Worm (Caenorhabditis elegans): ENCODE measurements around the gene unc-47.
A peak's percentile ranks its signal among the peaks of the same experiment; 100 is the strongest.

Gene unc-47

DNA sequence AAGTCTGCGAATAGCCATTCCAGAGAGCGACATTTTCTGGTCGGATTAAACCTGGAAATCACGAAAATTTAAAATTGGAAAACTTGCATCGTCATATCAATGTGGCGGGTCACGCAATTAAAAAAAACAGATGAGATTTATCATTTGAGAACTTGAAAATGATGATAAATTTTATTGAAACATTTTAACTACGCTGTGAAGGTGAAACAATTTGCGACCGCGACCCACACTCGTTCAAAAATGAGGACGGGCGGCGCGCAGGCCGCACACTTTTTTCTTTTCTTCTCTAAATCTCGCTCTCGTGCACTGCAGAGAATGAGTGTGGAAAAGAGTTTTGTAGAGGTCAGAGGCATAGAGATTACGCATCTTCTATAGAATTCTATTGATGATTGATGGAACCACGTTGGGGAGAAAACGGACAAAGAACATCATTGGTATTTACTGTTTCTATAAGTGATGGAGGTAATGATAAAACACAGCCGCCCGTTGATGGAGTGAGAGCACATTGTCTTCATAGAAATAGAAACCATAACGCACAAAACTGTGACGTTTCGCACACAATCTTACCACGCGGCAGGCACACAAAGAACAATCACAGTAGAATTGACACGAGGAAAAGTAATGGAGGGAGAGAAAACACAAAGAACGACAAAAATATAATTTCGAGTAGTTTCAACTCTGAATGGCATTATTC is 30.7 kb upstream of the unc-47 start, which contains the start of gene cts-1 (continued):
- no peak for TF ChIP-seq elt-1 (tag; optimal IDR thresholded peaks at IDR 0.05; ENCODE audit: borderline replicate concordance, insufficient read depth)
- TF ChIP-seq ceh-43 (GFP tag; optimal IDR thresholded peaks at IDR 0.05) = no peak
- TF ChIP-seq unc-62 (GFP tag; optimal IDR thresholded peaks at IDR 0.05) = peak; percentile 53
- no peak for TF ChIP-seq blmp-1 (tag; optimal IDR thresholded peaks at IDR 0.05)
- no peak for TF ChIP-seq nhr-76 (tag; optimal IDR thresholded peaks at IDR 0.05)
- peak; percentile 23 for TF ChIP-seq ces-1 (GFP tag; optimal IDR thresholded peaks at IDR 0.05)

DNA sequence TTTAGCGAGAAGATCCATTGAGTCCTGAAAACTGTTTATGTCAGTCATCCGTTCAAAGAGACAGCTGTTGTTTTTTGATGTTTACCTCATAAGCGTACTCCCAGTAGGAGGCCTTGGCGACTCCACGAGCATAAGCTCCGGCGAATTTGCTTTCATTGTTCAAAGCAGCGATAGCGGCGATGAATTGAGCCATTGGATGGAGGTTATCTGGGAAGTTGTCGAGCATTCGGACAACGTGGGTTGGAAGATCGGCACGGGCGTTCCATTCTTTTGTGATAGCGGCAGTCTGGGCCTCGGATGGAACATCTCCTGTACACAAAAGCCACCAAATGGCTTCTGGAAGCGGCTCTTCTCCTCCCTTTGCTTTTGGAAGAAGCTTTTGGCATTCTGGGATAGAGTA is 29.8 kb upstream of the unc-47 start:
- TF ChIP-seq M03D4.4 (tag; optimal IDR thresholded peaks at IDR 0.05) (no peak), elt-1 (tag; optimal IDR thresholded peaks at IDR 0.05; ENCODE audit: borderline replicate concordance, insufficient read depth) (no peak), tbx-8 (GFP tag; optimal IDR thresholded peaks at IDR 0.05) (no peak), unc-39 (tag; optimal IDR thresholded peaks at IDR 0.05) (no peak), sptf-1 (tag; optimal IDR thresholded peaks at IDR 0.05) (no peak), ceh-43 (GFP tag; optimal IDR thresholded peaks at IDR 0.05) (no peak), ceh-39 (tag; optimal IDR thresholded peaks at IDR 0.05) (no peak), ces-1 (GFP tag; optimal IDR thresholded peaks at IDR 0.05) (no peak), nhr-28 (tag; optimal IDR thresholded peaks at IDR 0.05) (no peak), mep-1 (tag; optimal IDR thresholded peaks at IDR 0.05) (no peak), nhr-237 (tag; optimal IDR thresholded peaks at IDR 0.05) (no peak), nhr-2 (tag; optimal IDR thresholded peaks at IDR 0.05) (no peak), mab-5 (tag; optimal IDR thresholded peaks at IDR 0.05) (no peak), cnd-1 (tag; optimal IDR thresholded peaks at IDR 0.05) (no peak), hlh-1 (tag; optimal IDR thresholded peaks at IDR 0.05) (no peak), ham-2 (GFP tag; optimal IDR thresholded peaks at IDR 0.05) (no peak)

DNA sequence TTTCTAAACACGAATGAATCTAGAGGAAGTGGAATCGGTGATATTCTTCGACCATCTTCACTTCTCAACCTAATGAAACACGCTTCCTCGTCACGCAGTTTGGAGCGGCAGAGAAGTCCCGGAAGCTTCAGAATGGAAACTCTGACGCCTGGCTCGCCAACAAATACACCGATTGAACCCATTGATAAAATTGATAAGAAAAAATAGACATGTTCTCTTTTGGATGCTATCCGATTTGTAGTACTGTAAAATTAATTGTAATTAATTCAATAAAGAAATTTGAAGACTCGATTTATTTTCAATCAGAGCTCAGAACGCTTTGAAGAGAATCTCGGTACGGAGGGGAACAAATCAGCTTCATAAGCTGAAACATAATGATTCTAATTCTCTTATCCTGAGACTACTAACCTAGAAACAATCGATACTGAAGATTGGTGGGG is 28.5 kb upstream of the unc-47 start:
- TF ChIP-seq ceh-39 (tag; optimal IDR thresholded peaks at IDR 0.05) = no peak
- no peak for TF ChIP-seq nhr-76 (tag; optimal IDR thresholded peaks at IDR 0.05)
- TF ChIP-seq tbx-8 (GFP tag; optimal IDR thresholded peaks at IDR 0.05) = no peak
- TF ChIP-seq lsy-2 (tag; optimal IDR thresholded peaks at IDR 0.05) = no peak
- TF ChIP-seq mls-2 (tag; optimal IDR thresholded peaks at IDR 0.05) = no peak
- TF ChIP-seq zip-8 (tag; optimal IDR thresholded peaks at IDR 0.05) = no peak
- no peak for TF ChIP-seq unc-62 (GFP tag; optimal IDR thresholded peaks at IDR 0.05)
- no peak for TF ChIP-seq nhr-28 (tag; optimal IDR thresholded peaks at IDR 0.05)
- TF ChIP-seq lin-13 (tag; optimal IDR thresholded peaks at IDR 0.05) = no peak
- TF ChIP-seq cnd-1 (tag; optimal IDR thresholded peaks at IDR 0.05) = no peak

DNA sequence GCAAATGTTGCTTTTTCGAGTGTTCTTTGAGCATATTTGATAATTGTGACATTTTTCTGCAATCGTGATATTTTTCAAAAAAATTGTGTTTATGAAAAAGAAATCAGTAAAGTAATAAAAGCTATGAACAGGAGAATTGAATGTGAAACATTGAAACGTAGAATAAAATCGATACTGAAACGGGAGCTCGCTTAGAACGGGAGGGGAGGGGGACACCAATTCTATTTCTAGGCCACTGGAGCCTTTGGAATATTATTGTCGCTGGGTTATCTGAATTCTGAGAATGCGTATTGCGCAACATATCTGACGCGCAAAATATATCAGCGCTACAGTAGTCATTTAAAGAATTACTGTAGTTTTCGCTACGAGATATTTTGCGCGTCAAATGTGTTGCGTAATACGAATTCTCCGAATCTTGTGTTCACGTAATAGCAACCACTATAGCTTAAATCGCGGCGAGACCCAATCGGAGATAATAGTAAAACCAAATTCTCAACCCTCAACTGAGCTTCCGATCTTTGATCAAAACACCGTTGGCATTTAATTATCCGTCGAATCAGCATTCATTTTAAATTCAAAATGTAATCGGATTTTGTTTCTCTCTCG is 25.9 kb upstream of the unc-47 start, which contains the start of the genes blos-1 and best-18:
TSS of gene blos-1 (minus strand) at position 58 of the 606 bp plus-strand sequence.
TSS of gene best-18 (plus strand) at position 508 of the 606 bp plus-strand sequence.
- TF ChIP-seq zip-8 (tag; optimal IDR thresholded peaks at IDR 0.05) = peak; percentile 98
- TF ChIP-seq nhr-12 (tag; optimal IDR thresholded peaks at IDR 0.05) = no peak
- no peak for TF ChIP-seq cnd-1 (tag; optimal IDR thresholded peaks at IDR 0.05)
- peak; percentile 2 for TF ChIP-seq lsy-2 (tag; optimal IDR thresholded peaks at IDR 0.05)
- TF ChIP-seq unc-62 (GFP tag; optimal IDR thresholded peaks at IDR 0.05) = no peak
- TF ChIP-seq ces-1 (GFP tag; optimal IDR thresholded peaks at IDR 0.05) = peak; percentile 9
- no peak for TF ChIP-seq blmp-1 (tag; optimal IDR thresholded peaks at IDR 0.05)
- no peak for TF ChIP-seq bed-3 (GFP tag; optimal IDR thresholded peaks at IDR 0.05)

DNA sequence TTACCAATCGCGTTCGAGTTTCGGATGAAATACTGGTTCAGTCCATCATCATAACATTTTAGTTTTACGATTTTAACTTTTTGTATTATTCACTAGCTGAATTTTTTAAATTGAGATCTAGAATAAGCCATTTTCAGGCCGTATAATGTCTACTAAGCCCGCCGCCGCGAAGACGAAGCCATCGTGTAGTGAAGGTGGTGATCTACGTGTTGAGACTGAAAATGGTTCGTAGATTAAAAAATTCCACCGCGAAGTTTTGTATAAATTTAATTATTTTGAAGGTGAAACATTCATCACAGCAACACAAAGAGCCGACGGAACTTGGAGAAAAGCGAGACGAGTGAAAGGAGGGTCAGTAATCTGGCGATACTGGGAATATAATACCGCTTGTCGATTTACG is 23.6 kb upstream of the unc-47 start, which contains the start of gene T20G5.9:
TSS of gene T20G5.9 (plus strand) at position 138 of the 400 bp plus-strand sequence.
- TF ChIP-seq ceh-43 (GFP tag; optimal IDR thresholded peaks at IDR 0.05) = no peak
- no peak for TF ChIP-seq zip-8 (tag; optimal IDR thresholded peaks at IDR 0.05)
- no peak for TF ChIP-seq ham-2 (GFP tag; optimal IDR thresholded peaks at IDR 0.05)
- TF ChIP-seq unc-39 (tag; optimal IDR thresholded peaks at IDR 0.05) = no peak
- TF ChIP-seq sptf-1 (tag; optimal IDR thresholded peaks at IDR 0.05) = no peak
- TF ChIP-seq cnd-1 (tag; optimal IDR thresholded peaks at IDR 0.05) = no peak

DNA sequence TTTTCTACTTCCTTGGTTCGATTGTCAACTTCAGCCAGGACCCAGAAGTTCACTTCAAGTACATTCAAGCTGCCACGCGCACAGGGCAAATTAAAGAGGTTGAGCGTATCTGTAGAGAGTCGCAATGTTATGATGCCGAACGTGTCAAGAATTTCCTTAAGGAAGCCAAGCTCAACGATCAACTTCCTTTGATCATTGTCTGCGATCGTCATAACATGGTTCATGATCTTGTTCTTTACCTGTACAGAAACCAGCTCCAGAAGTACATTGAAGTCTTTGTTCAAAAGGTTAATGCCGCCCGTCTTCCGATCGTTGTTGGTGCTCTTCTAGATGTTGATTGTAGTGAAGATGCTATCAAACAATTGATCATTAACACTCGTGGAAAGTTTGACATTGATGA is 20.3 kb upstream of the unc-47 start:
- TF ChIP-seq sptf-1 (tag; optimal IDR thresholded peaks at IDR 0.05) (no peak), tbx-8 (GFP tag; optimal IDR thresholded peaks at IDR 0.05) (no peak), flh-1 (GFP tag; optimal IDR thresholded peaks at IDR 0.05) (no peak), mab-5 (tag; optimal IDR thresholded peaks at IDR 0.05) (no peak), nhr-237 (tag; optimal IDR thresholded peaks at IDR 0.05) (no peak), ham-2 (GFP tag; optimal IDR thresholded peaks at IDR 0.05) (no peak), zip-8 (tag; optimal IDR thresholded peaks at IDR 0.05) (no peak), cnd-1 (tag; optimal IDR thresholded peaks at IDR 0.05) (no peak), ceh-39 (tag; optimal IDR thresholded peaks at IDR 0.05) (no peak), ztf-11 (tag; optimal IDR thresholded peaks at IDR 0.05) (no peak), lin-32 (GFP tag; optimal IDR thresholded peaks at IDR 0.05) (no peak), pha-4 (tag; optimal IDR thresholded peaks at IDR 0.05) (no peak), sem-2 (GFP tag; optimal IDR thresholded peaks at IDR 0.05) (no peak), ceh-83 (GFP tag; optimal IDR thresholded peaks at IDR 0.05) (no peak)
